Worm (Caenorhabditis elegans): Measurements from ENCODE around the gene nucb-1.

ce11 chrX:10218779-10219178 lies 21.3 kb downstream of the nucb-1 start, which contains the start of gene F44A6.5:
- TF ChIP-seq elt-2 (tag; optimal IDR thresholded peaks at IDR 0.05) (peak; percentile 77), elt-3 (tag; optimal IDR thresholded peaks at IDR 0.05) (peak in 1 of 3 experiments; percentile 13), mdl-1 (tag; optimal IDR thresholded peaks at IDR 0.05) (peak; percentile 18), daf-12 (tag; optimal IDR thresholded peaks at IDR 0.05) (no peak), sea-2 (GFP tag; optimal IDR thresholded peaks at IDR 0.05) (no peak), egl-27 (tag; optimal IDR thresholded peaks at IDR 0.05) (no peak), unc-39 (tag; optimal IDR thresholded peaks at IDR 0.05) (no peak), ztf-11 (tag; optimal IDR thresholded peaks at IDR 0.05) (no peak), ceh-28 (tag; optimal IDR thresholded peaks at IDR 0.05) (no peak)
